Worm (Caenorhabditis elegans): ENCODE results near the gene F11G11.4.

DNA sequence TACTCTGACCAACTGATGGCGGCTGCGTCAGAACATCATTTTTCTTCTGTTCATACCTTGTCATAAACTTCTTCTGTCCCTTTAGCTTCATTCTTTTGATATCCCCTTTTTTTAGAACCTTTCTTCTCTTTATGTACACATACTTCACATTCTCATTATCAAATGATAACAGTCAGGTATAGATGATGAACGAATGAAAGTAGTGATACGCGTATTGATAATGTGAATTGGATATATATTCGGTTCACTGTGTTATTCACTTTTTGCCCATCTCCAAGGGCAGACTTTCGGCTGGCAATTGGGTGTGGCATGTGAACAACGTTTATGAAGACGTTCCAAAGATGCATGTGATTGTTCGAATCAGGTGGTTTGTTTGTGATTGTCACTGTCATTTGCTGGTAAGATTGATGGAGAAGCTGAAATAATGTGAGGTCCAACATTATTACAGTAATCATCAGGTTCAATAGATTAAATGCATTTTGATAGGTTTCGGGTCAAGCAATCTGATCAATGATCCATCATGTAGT lies 14.0 kb downstream of the F11G11.4 start, which contains the start of gene F11G11.15:
- TF ChIP-seq unc-39 (tag; optimal IDR thresholded peaks at IDR 0.05) (no peak), snpc-4 (tag; optimal IDR thresholded peaks at IDR 0.05) (no peak), nhr-237 (tag; optimal IDR thresholded peaks at IDR 0.05) (no peak), ztf-11 (tag; optimal IDR thresholded peaks at IDR 0.05) (no peak)

All from whole organism, mixed stage, embryonic.